Worm (Caenorhabditis elegans) whole organism, late embryonic: ENCODE results near the gene dylt-3.

Experiments used
- C08G9.2 ChIP-seq: sonication (generic microtip); optimal IDR thresholded peaks from 2 replicates; lab custom pipeline; 2016; ENCODE audit warnings: mild to moderate bottlenecking, missing genetic modification characterization, moderate library complexity, missing compliant biosample characterization
- C38D4.7 ChIP-seq: fragments of 200-800 bp; sonication (Bioruptor generic); optimal IDR thresholded peaks from 2 replicates; lab custom pipeline; 2018; ENCODE audit warnings: mild to moderate bottlenecking, missing genetic modification characterization, moderate library complexity, missing compliant biosample characterization
- K09A11.1 ChIP-seq: sonication (generic microtip); optimal IDR thresholded peaks from 2 replicates; lab custom pipeline; 2017; ENCODE audit warnings: antibody characterized with exemption, mild to moderate bottlenecking, missing genetic modification characterization, missing compliant biosample characterization; ENCODE audit not compliant: insufficient read depth
- T23F11.4 ChIP-seq: fragments of 200-800 bp; sonication (Bioruptor generic); optimal IDR thresholded peaks from 2 replicates; lab custom pipeline; 2018; ENCODE audit warnings: mild to moderate bottlenecking, missing genetic modification characterization, missing compliant biosample characterization
- Y22D7AL.16 ChIP-seq: sonication (generic microtip); optimal IDR thresholded peaks from 2 replicates; lab custom pipeline; 2016; ENCODE audit warnings: missing genetic modification characterization, missing compliant biosample characterization
- ahr-1 ChIP-seq: sonication (generic microtip); optimal IDR thresholded peaks from 2 replicates; lab custom pipeline; 2016; ENCODE audit warnings: missing genetic modification characterization, missing compliant biosample characterization
- ama-1 ChIP-seq: fragments of 150-350 bp; optimal IDR thresholded peaks from 2 replicates; lab custom pipeline; 2014
- ceh-14 ChIP-seq: sonication (generic microtip); optimal IDR thresholded peaks from 2 replicates; lab custom pipeline; 2016; ENCODE audit warnings: missing genotype, missing genetic modification characterization, missing compliant biosample characterization
- ceh-18 ChIP-seq: sonication (generic microtip); optimal IDR thresholded peaks from 2 replicates; lab custom pipeline; 2016; ENCODE audit warnings: missing genetic modification characterization, missing compliant biosample characterization
- ceh-19 ChIP-seq: fragments of 200-800 bp; sonication (Bioruptor generic); optimal IDR thresholded peaks from 2 replicates; lab custom pipeline; 2018; ENCODE audit warnings: mild to moderate bottlenecking, missing genetic modification characterization, missing compliant biosample characterization
- ceh-2 ChIP-seq: sonication (generic microtip); optimal IDR thresholded peaks from 2 replicates; lab custom pipeline; 2016; ENCODE audit warnings: missing genotype, missing genetic modification characterization, missing compliant biosample characterization
- ceh-22 ChIP-seq: sonication (generic microtip); optimal IDR thresholded peaks from 2 replicates; lab custom pipeline; 2017; ENCODE audit warnings: missing biosample characterization, missing genetic modification characterization
- ceh-30 ChIP-seq: fragments of 150-350 bp; optimal IDR thresholded peaks from 2 replicates; lab custom pipeline; 2014; ENCODE audit warnings: missing biosample characterization, missing genetic modification characterization
- ceh-31 ChIP-seq: sonication (generic microtip); optimal IDR thresholded peaks from 2 replicates; lab custom pipeline; 2016; ENCODE audit warnings: missing genetic modification characterization, missing compliant biosample characterization
- ceh-34 ChIP-seq: sonication (generic microtip); optimal IDR thresholded peaks from 2 replicates; lab custom pipeline; 2016; ENCODE audit warnings: mild to moderate bottlenecking, missing genetic modification characterization, missing compliant biosample characterization
- ceh-45 ChIP-seq: fragments of 200-800 bp; sonication (Bioruptor generic); IDR thresholded peaks from 2 replicates; pipeline ENCODE4 v1.3.6; 2022; ENCODE audit warnings: missing genetic modification reagents, missing genetic modification characterization, missing compliant biosample characterization
- ceh-48 ChIP-seq: sonication (generic microtip); optimal IDR thresholded peaks from 2 replicates; lab custom pipeline; 2016; ENCODE audit warnings: missing genetic modification characterization, inconsistent platforms, missing compliant biosample characterization
- ceh-6 ChIP-seq: fragments of 200-800 bp; sonication (Bioruptor generic); optimal IDR thresholded peaks from 2 replicates; lab custom pipeline; 2018; ENCODE audit warnings: mild to moderate bottlenecking, missing genetic modification characterization, missing compliant biosample characterization
- elt-2 ChIP-seq: sonication (generic microtip); optimal IDR thresholded peaks from 2 replicates; lab custom pipeline; 2016; ENCODE audit warnings: missing genetic modification reagents, missing genetic modification characterization, missing compliant biosample characterization
- eyg-1 ChIP-seq: sonication (generic microtip); optimal IDR thresholded peaks from 2 replicates; lab custom pipeline; 2016; ENCODE audit warnings: missing genotype, missing genetic modification characterization, missing compliant biosample characterization
- fkh-6 ChIP-seq: sonication (generic microtip); optimal IDR thresholded peaks from 2 replicates; lab custom pipeline; 2016; ENCODE audit warnings: missing genetic modification characterization, missing compliant biosample characterization
- hlh-13 ChIP-seq: fragments of 200-800 bp; sonication (Bioruptor generic); optimal IDR thresholded peaks from 2 replicates; lab custom pipeline; 2018; ENCODE audit warnings: mild to moderate bottlenecking, missing genetic modification characterization, missing compliant biosample characterization
- hlh-15 ChIP-seq: sonication (generic microtip); optimal IDR thresholded peaks from 2 replicates; lab custom pipeline; 2016; ENCODE audit warnings: missing genetic modification characterization, missing compliant biosample characterization
- hlh-6 ChIP-seq: sonication (generic microtip); optimal IDR thresholded peaks from 2 replicates; lab custom pipeline; 2016; ENCODE audit warnings: missing genotype, missing genetic modification characterization, missing compliant biosample characterization
- hlh-8 ChIP-seq: sonication (generic microtip); optimal IDR thresholded peaks from 2 replicates; lab custom pipeline; 2016; ENCODE audit warnings: missing genotype, missing genetic modification characterization, missing compliant biosample characterization
- lin-11 ChIP-seq: fragments of 200-800 bp; sonication (Bioruptor generic); optimal IDR thresholded peaks from 2 replicates; lab custom pipeline; 2018; ENCODE audit warnings: mild to moderate bottlenecking, missing genetic modification characterization, missing compliant biosample characterization
- nfya-1 ChIP-seq: sonication (generic microtip); optimal IDR thresholded peaks from 2 replicates; lab custom pipeline; 2017; ENCODE audit warnings: missing genetic modification characterization, mild to moderate bottlenecking, missing compliant biosample characterization, antibody characterized with exemption, moderate library complexity
- nhr-232 ChIP-seq: sonication (generic microtip); optimal IDR thresholded peaks from 2 replicates; lab custom pipeline; 2016; ENCODE audit warnings: missing genetic modification characterization, missing compliant biosample characterization
- npax-4 ChIP-seq: sonication (generic microtip); optimal IDR thresholded peaks from 2 replicates; lab custom pipeline; 2016; ENCODE audit warnings: missing genetic modification characterization, missing compliant biosample characterization
- odd-2 ChIP-seq: sonication (generic microtip); optimal IDR thresholded peaks from 2 replicates; lab custom pipeline; 2017; ENCODE audit warnings: antibody characterized with exemption, mild to moderate bottlenecking, missing genetic modification characterization, missing compliant biosample characterization
- pag-3 ChIP-seq: sonication (generic microtip); optimal IDR thresholded peaks from 2 replicates; lab custom pipeline; 2016; ENCODE audit warnings: missing compliant biosample characterization, missing genetic modification characterization, borderline replicate concordance
- pat-9 ChIP-seq: fragments of 200-800 bp; sonication (Bioruptor generic); optimal IDR thresholded peaks from 2 replicates; lab custom pipeline; 2018; ENCODE audit warnings: mild to moderate bottlenecking, missing genetic modification characterization, moderate library complexity, missing compliant biosample characterization
- pax-1 ChIP-seq: fragments of 150-350 bp; optimal IDR thresholded peaks from 2 replicates; lab custom pipeline; 2014; ENCODE audit warnings: missing biosample characterization, missing genetic modification characterization
- pha-2 ChIP-seq: sonication (generic microtip); optimal IDR thresholded peaks from 2 replicates; lab custom pipeline; 2017; ENCODE audit warnings: mild to moderate bottlenecking, missing genetic modification characterization, missing compliant biosample characterization
- pha-4 ChIP-seq: fragments of 150-350 bp; optimal IDR thresholded peaks from 2 replicates; lab custom pipeline; 2018; ENCODE audit warnings: missing biosample characterization, missing genetic modification reagents, missing genetic modification characterization
- pqm-1 ChIP-seq: sonication (generic microtip); optimal IDR thresholded peaks from 2 replicates; lab custom pipeline; 2016; ENCODE audit warnings: missing genetic modification characterization, missing compliant biosample characterization
- pros-1 ChIP-seq: fragments of 150-350 bp; optimal IDR thresholded peaks from 2 replicates; lab custom pipeline; 2014; ENCODE audit warnings: missing biosample characterization, missing genetic modification reagents, missing genetic modification characterization
- ref-2 ChIP-seq: sonication (generic microtip); optimal IDR thresholded peaks from 2 replicates; lab custom pipeline; 2016; ENCODE audit warnings: missing genetic modification characterization, missing compliant biosample characterization
- rnt-1 ChIP-seq: sonication (generic microtip); optimal IDR thresholded peaks from 2 replicates; lab custom pipeline; 2016; ENCODE audit warnings: missing genetic modification characterization, missing compliant biosample characterization
- sox-2 ChIP-seq: fragments of 200-800 bp; sonication (Bioruptor generic); IDR thresholded peaks from 2 replicates; pipeline ENCODE4 v1.3.6; 2022; ENCODE audit warnings: missing genetic modification reagents, missing genetic modification characterization, missing compliant biosample characterization
- sox-4 ChIP-seq: sonication (generic microtip); optimal IDR thresholded peaks from 2 replicates; lab custom pipeline; 2017; ENCODE audit warnings: mild to moderate bottlenecking, missing genetic modification characterization, inconsistent platforms, missing compliant biosample characterization
- syd-9 ChIP-seq: sonication (generic microtip); optimal IDR thresholded peaks from 2 replicates; lab custom pipeline; 2016; ENCODE audit warnings: mild to moderate bottlenecking, missing genetic modification characterization, moderate library complexity, missing compliant biosample characterization
- tbx-7 ChIP-seq: sonication (generic microtip); optimal IDR thresholded peaks from 2 replicates; lab custom pipeline; 2016; ENCODE audit warnings: missing genotype, missing genetic modification characterization, missing compliant biosample characterization
- unc-55 ChIP-seq: sonication (generic microtip); optimal IDR thresholded peaks from 2 replicates; lab custom pipeline; 2017; ENCODE audit warnings: missing biosample characterization, missing genetic modification reagents, missing genetic modification characterization
- unc-86 ChIP-seq: sonication (generic microtip); optimal IDR thresholded peaks from 2 replicates; lab custom pipeline; 2016; ENCODE audit warnings: missing genetic modification characterization, missing compliant biosample characterization
- zip-5 ChIP-seq: sonication (generic microtip); optimal IDR thresholded peaks from 2 replicates; lab custom pipeline; 2016; ENCODE audit warnings: missing genetic modification characterization, missing compliant biosample characterization

dylt-3 gene

DNA sequence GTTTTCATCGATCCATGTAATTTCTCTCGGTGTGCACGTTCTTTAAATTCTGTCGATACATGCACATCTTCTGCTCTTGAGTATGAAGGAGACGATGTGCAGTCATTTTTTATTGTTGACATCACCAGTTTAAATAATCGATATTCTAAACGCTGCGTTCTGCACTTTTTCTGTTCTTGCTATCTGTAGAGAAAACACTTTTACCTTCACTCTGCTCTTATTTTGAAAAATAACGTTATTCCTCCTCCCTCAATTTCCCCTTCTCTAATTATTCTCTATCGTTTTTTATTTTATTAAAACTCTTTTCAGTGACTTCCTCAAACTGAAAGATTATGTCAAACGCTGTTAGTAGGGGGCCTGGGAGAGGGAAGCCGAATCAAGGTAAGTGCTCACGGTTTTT lies 35.4 kb downstream of the dylt-3 start, which contains the start of gene ifg-1:
Gene ifg-1, plus strand, starts transcription at position 301 of the 400 bp plus-strand sequence.
- TF ChIP-seq hlh-6 (tag; lab: Kevin White, UChicago): no peak
- no peak for TF ChIP-seq ceh-45
- TF ChIP-seq ceh-48: no peak
- TF ChIP-seq ceh-18 (tag; lab: Kevin White, UChicago): no peak
- no peak for TF ChIP-seq pha-2 (tag; lab: Kevin White, UChicago)

ce11 chrII:8218266-8218665 lies 36.7 kb downstream of the dylt-3 start:
- TF ChIP-seq nfya-1 (tag; lab: Kevin White, UChicago) (no peak), C08G9.2 (tag; lab: Kevin White, UChicago) (no peak), K09A11.1 (tag; lab: Kevin White, UChicago) (no peak), ahr-1 (tag; lab: Kevin White, UChicago) (no peak), ceh-30 (tag; lab: Kevin White, UChicago) (no peak), ceh-6 (GFP tag; lab: Kevin White, UChicago) (no peak), hlh-13 (GFP tag; lab: Kevin White, UChicago) (no peak), sox-4 (tag; lab: Kevin White, UChicago) (no peak)

DNA sequence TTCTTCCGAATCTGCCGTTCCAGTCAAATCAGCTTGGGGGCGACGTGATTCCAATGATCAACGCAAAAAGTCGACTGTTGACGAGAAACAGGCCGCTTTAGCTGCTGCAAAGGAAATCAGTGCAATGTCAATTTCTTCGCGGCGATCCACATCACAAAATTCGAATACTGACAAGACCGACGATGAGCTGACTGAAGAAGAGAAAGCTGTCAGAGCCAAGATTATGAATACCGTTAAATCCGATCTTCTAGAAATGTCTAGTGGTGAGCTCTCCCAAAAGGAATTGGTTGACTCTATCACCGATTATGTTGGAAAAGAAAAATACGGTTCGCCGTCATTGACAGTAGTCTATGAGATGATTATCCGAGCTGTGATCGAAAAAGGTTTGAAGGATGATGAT lies 38.7 kb downstream of the dylt-3 start:
- no peak for TF ChIP-seq rnt-1 (tag; lab: Kevin White, UChicago)
- no peak for TF ChIP-seq sox-4 (tag; lab: Kevin White, UChicago)
- TF ChIP-seq sox-2 (GFP tag; lab: Robert Waterston, UW): no peak
- TF ChIP-seq eyg-1: no peak
- no peak for TF ChIP-seq nfya-1 (tag; lab: Kevin White, UChicago)
- no peak for TF ChIP-seq ama-1
- no peak for TF ChIP-seq T23F11.4 (GFP tag; lab: Kevin White, UChicago)
- no peak for TF ChIP-seq tbx-7
- TF ChIP-seq ceh-22 (tag; lab: Kevin White, UChicago): no peak
- TF ChIP-seq ref-2 (tag; lab: Kevin White, UChicago): no peak
- TF ChIP-seq odd-2: no peak
- no peak for TF ChIP-seq pat-9 (tag; lab: Kevin White, UChicago)
- no peak for TF ChIP-seq unc-86 (tag; lab: Kevin White, UChicago)
- no peak for TF ChIP-seq pha-4 (tag; lab: Kevin White, UChicago)
- no peak for TF ChIP-seq C38D4.7 (GFP tag; lab: Kevin White, UChicago)
- no peak for TF ChIP-seq ceh-6 (GFP tag; lab: Kevin White, UChicago)

- no peak for TF ChIP-seq npax-4 (tag; lab: Kevin White, UChicago)
- TF ChIP-seq ceh-45: no peak; the same call in 1 of the 2 replicates
- no peak for TF ChIP-seq K09A11.1 (tag; lab: Kevin White, UChicago)
- no peak for TF ChIP-seq ceh-34 (tag; lab: Kevin White, UChicago)
- TF ChIP-seq pag-3 (tag; lab: Kevin White, UChicago): no peak
- no peak for TF ChIP-seq hlh-6 (tag; lab: Kevin White, UChicago)
- no peak for TF ChIP-seq ceh-14 (tag; lab: Kevin White, UChicago)
- TF ChIP-seq lin-11 (tag; lab: Kevin White, UChicago): no peak
- TF ChIP-seq fkh-6: no peak
- TF ChIP-seq unc-55 (GFP tag; lab: Kevin White, UChicago): peak; percentile 30
- no peak for TF ChIP-seq hlh-8
- no peak for TF ChIP-seq hlh-15
- TF ChIP-seq sox-2 (GFP tag; lab: Robert Waterston, UW): no peak; the same call in 1 of the 2 replicates
- peak; percentile 37 for TF ChIP-seq ceh-19
- TF ChIP-seq nfya-1 (tag; lab: Kevin White, UChicago): peak; percentile 32
- no peak for TF ChIP-seq pax-1 (tag; lab: Kevin White, UChicago)
- TF ChIP-seq pha-4 (tag; lab: Kevin White, UChicago): no peak
- no peak for TF ChIP-seq Y22D7AL.16 (tag; lab: Kevin White, UChicago)
- peak; percentile 3 for TF ChIP-seq elt-2 (tag; lab: Kevin White, UChicago)
- TF ChIP-seq nhr-232: no peak
- TF ChIP-seq zip-5 (tag; lab: Kevin White, UChicago): no peak
- no peak for TF ChIP-seq pha-2 (tag; lab: Kevin White, UChicago)
- peak; percentile 6 for TF ChIP-seq ceh-31 (tag; lab: Kevin White, UChicago)
- no peak for TF ChIP-seq syd-9
- no peak for TF ChIP-seq pqm-1
- no peak for TF ChIP-seq pros-1 (tag; lab: Kevin White, UChicago)
- no peak for TF ChIP-seq ceh-2 (tag; lab: Kevin White, UChicago)
Measured at ce11 chrII:8222309-8223065, 41.0 kb downstream of the dylt-3 start, which contains the start of gene dab-1. Gene dab-1 (plus strand): TSS chrII:8222386.
